Worm (Caenorhabditis elegans): ENCODE data around the gene arrd-12.

DNA sequence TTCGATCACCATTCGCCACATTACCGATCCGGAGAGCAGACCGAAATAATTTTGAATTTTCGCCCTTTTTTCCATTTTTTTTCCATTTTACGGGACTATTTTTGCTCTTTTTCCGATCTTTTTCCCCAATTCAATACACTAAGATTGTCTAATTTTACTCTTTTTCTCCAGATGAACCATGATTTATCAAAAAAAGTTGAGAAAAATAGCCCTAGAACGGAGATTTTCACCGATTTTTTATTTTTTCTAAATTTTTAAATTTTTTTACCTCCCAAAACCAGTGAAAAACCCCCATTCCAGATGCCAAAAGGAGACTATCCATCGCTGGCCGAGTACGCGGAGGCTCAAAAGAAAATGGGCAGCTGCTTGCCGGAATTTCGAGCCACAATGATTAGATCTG is 36.6 kb upstream of the arrd-12 start, which contains the start of gene Y54G9A.9:
- no peak for TF ChIP-seq lin-39 (tag; optimal IDR thresholded peaks at IDR 0.05)
- no peak for TF ChIP-seq tbx-2 (tag; optimal IDR thresholded peaks at IDR 0.05)
- TF ChIP-seq snpc-4 (tag; optimal IDR thresholded peaks at IDR 0.05): no peak
- no peak for TF ChIP-seq unc-62 (GFP tag; optimal IDR thresholded peaks at IDR 0.05)
- TF ChIP-seq nhr-28 (tag; optimal IDR thresholded peaks at IDR 0.05): no peak
- TF ChIP-seq aly-2 (tag; optimal IDR thresholded peaks at IDR 0.05): no peak
- TF ChIP-seq skn-1 (tag; optimal IDR thresholded peaks at IDR 0.05): no peak
- TF ChIP-seq elt-3 (tag; optimal IDR thresholded peaks at IDR 0.05): no peak
- TF ChIP-seq unc-130 (tag; optimal IDR thresholded peaks at IDR 0.05): no peak
- TF ChIP-seq ces-1 (GFP tag; optimal IDR thresholded peaks at IDR 0.05): no peak
- no peak for TF ChIP-seq unc-86 (tag; optimal IDR thresholded peaks at IDR 0.05)
- no peak for TF ChIP-seq nhr-76 (tag; optimal IDR thresholded peaks at IDR 0.05)

Measured in whole organism, L1 larva.